Worm (Caenorhabditis elegans) whole organism, L4/young adult: Measurements from ENCODE around the gene trpp-6.
A peak's percentile ranks its signal among the peaks of the same experiment; 100 is the strongest.

Experiments used
- W03F9.2 ChIP-seq: fragments of 150-350 bp; optimal IDR thresholded peaks from 2 replicates; lab custom pipeline; 2014; ENCODE audit warnings: missing biosample characterization, missing genetic modification characterization
- dao-5 ChIP-seq: sonication (generic microtip); optimal IDR thresholded peaks from 2 replicates; lab custom pipeline; 2016; ENCODE audit warnings: missing genotype, missing genetic modification characterization, moderate library complexity, missing compliant biosample characterization
- him-1 ChIP-seq: sonication (generic microtip); optimal IDR thresholded peaks from 2 replicates; lab custom pipeline; 2016; ENCODE audit warnings: missing genotype, missing genetic modification reagents, missing genetic modification characterization, missing compliant biosample characterization

Gene trpp-6

DNA sequence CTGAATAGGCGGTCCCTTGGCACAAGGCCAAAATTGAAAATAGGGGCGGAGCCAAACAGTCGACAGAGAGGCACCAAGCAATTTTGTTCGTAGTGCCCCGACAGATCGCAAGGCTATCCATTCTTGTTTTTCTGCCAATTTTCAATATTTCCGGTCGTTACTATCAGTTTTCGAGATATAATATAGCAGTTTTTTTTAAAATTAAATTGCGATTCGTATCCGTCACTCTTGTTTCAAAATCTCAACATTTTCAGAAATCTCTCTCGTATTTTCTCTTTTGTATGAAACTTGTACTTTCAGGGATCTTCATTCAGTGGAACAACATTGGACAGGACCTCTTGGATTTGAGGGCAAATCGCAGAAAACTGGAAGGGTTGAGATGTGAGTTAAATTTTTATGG, 45.3 kb downstream of the trpp-6 start, which contains the start of gene F57A8.1:
TSS of gene F57A8.1 (plus strand) at position 301 of the 400 bp plus-strand sequence.
- TF ChIP-seq him-1 (tag; lab: Kevin White, UChicago) (no peak), dao-5 (tag; lab: Kevin White, UChicago) (no peak), W03F9.2 (tag; lab: Kevin White, UChicago) (no peak)

- no peak for TF ChIP-seq dao-5 (tag; lab: Kevin White, UChicago)
- TF ChIP-seq W03F9.2 (tag; lab: Kevin White, UChicago): peak; percentile 58
These were observed 48.1 kb downstream of the trpp-6 start for ce11 chrV:10039837-10040236.

ce11 chrV:10041484-10041883, 49.8 kb downstream of the trpp-6 start:
- no peak for TF ChIP-seq W03F9.2 (tag; lab: Kevin White, UChicago)
- TF ChIP-seq dao-5 (tag; lab: Kevin White, UChicago): no peak
- no peak for TF ChIP-seq him-1 (tag; lab: Kevin White, UChicago)

ce11 chrV:10042254-10042653, 50.6 kb downstream of the trpp-6 start:
- no peak for TF ChIP-seq dao-5 (tag; lab: Kevin White, UChicago)
- peak; percentile 29 for TF ChIP-seq him-1 (tag; lab: Kevin White, UChicago)
